Worm (Caenorhabditis elegans) whole organism, midembryonic: ENCODE measurements around the gene srb-3.

ENCODE experiments used
- flt-1 ChIP-seq: fragments of 200-800 bp; sonication (Bioruptor generic); IDR thresholded peaks from 2 replicates; pipeline ENCODE4 v1.3.6; 2022; ENCODE audit warnings: missing genetic modification characterization, missing compliant biosample characterization
- klf-2 ChIP-seq: fragments of 200-800 bp; sonication (Bioruptor generic); conservative IDR thresholded peaks from 2 replicates; pipeline ENCODE4 v1.3.6; 2022; ENCODE audit warnings: missing genetic modification reagents, missing genetic modification characterization, missing compliant biosample characterization
- med-1 ChIP-seq: sonication (generic microtip); optimal IDR thresholded peaks from 2 replicates; lab custom pipeline; 2017; ENCODE audit warnings: missing genetic modification characterization, mild to moderate bottlenecking, missing compliant biosample characterization, antibody characterized with exemption, missing genetic modification reagents; ENCODE audit not compliant: insufficient read depth
- ref-1 ChIP-seq: fragments of 200-800 bp; sonication (Bioruptor generic); conservative IDR thresholded peaks from 2 replicates; pipeline ENCODE4 v1.3.6; 2022; ENCODE audit warnings: missing genetic modification reagents, missing genetic modification characterization, missing compliant biosample characterization
- tab-1 ChIP-seq: fragments of 200-800 bp; sonication (Bioruptor generic); IDR thresholded peaks from 2 replicates; pipeline ENCODE4 v1.3.6; 2022; ENCODE audit warnings: missing genetic modification characterization, missing compliant biosample characterization
- ztf-23 ChIP-seq: fragments of 200-800 bp; sonication (Bioruptor generic); IDR thresholded peaks from 2 replicates; pipeline ENCODE4 v1.3.6; 2022; ENCODE audit warnings: missing genetic modification reagents, missing genetic modification characterization, missing compliant biosample characterization
- ztf-29 ChIP-seq: fragments of 200-800 bp; sonication (Bioruptor generic); IDR thresholded peaks from 2 replicates; pipeline ENCODE4 v1.3.6; 2022; ENCODE audit warnings: missing genetic modification reagents, missing genetic modification characterization, missing compliant biosample characterization

DNA sequence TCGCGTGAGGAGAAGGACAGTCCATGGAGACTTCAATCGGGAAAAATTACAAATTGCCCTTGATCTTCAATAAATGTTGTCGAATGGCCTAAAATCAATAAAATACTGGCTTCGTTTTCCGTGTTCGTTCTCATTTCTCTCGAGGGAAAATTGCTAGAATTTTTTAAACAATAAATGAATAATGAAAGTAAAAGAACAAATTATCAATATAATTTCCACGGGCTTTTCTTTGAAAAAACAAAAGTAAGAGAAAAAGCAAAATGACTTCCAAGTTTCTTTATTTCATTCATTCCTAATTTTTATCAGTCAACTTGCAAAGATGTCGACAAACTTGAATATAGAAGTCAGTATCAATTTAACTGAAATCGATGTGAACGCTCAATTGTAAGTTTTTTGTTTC is 46.0 kb upstream of the srb-3 start, which contains the start of gene C34F11.1:
- no peak for TF ChIP-seq med-1 (GFP tag; lab: Kevin White, UChicago)
- TF ChIP-seq ztf-23 (GFP tag; lab: Robert Waterston, UW): no peak
- no peak for TF ChIP-seq flt-1 (GFP tag; lab: Robert Waterston, UW)
- TF ChIP-seq ztf-29 (GFP tag; lab: Robert Waterston, UW): no peak
- no peak for TF ChIP-seq tab-1 (GFP tag; lab: Robert Waterston, UW)
- TF ChIP-seq ref-1 (GFP tag; lab: Robert Waterston, UW): no peak
- TF ChIP-seq klf-2 (GFP tag; lab: Robert Waterston, UW): no peak
